Fruit fly (Drosophila melanogaster) S2 (cell line): Measurements from ENCODE around the gene Ccdc39.

Experiments used
- CG8478 ChIP-seq: fragments of >200 bp; optimal IDR thresholded peaks from 2 replicates; lab custom pipeline; 2018
- CTCF ChIP-seq, 2 experiments: fragments of >200 bp; optimal IDR thresholded peaks; 2 replicates each; lab custom pipeline; 2018

- TF ChIP-seq CG8478 (lab: Kevin White, UChicago) (no peak), CTCF (optimal IDR thresholded peaks at IDR 0.05; lab: Kevin White, UChicago) (no peak)
These were observed 26.8 kb upstream of the Ccdc39 start, which contains the start of gene Gmppb for dm6 chr3R:4811124-4811935.
